ENCODE assay signal across 4 fruit fly cellular contexts in genomic region chr3R:12449617-12450242, dm6.
TF ChIP-seq lines count a peak whose summit lies in the region.

No protein-coding gene starts in this region.

- no peak for TF ChIP-seq CTCF in whole organism, embryonic (GFP tag; optimal IDR thresholded peaks at IDR 0.05; lab: Kevin White, UChicago)

TF ChIP-seq in whole organism, adult, 20 proteins besides CTCF, POLR2A, EP300 and RAD21:
- TF ChIP-seq CG5204 (GFP tag; optimal IDR thresholded peaks at IDR 0.05; lab: Kevin White, UChicago) (no peak), CG7045 (GFP tag; optimal IDR thresholded peaks at IDR 0.05; lab: Kevin White, UChicago) (peak; percentile 1)

TF ChIP-seq in whole organism, embryonic, 481 proteins besides CTCF, POLR2A, EP300 and RAD21 (continues in another document):
- TF ChIP-seq CG5180 (GFP tag; optimal IDR thresholded peaks at IDR 0.05; lab: Kevin White, UChicago) (no peak), bab2 (GFP tag; optimal IDR thresholded peaks at IDR 0.05; lab: Kevin White, UChicago) (no peak), nerfin-1 (tag; optimal IDR thresholded peaks at IDR 0.05; lab: Kevin White, UChicago) (peak; percentile 78), Sry-δ (GFP tag; optimal IDR thresholded peaks at IDR 0.05; lab: Kevin White, UChicago) (no peak), mirr (GFP tag; optimal IDR thresholded peaks at IDR 0.05; lab: Kevin White, UChicago) (peak; percentile 55), Hr51 (GFP tag; optimal IDR thresholded peaks at IDR 0.05; lab: Kevin White, UChicago) (no peak), CG7928 (GFP tag; optimal IDR thresholded peaks at IDR 0.05; lab: Kevin White, UChicago) (no peak), fd102C (GFP tag; optimal IDR thresholded peaks at IDR 0.05; lab: Kevin White, UChicago) (no peak), CG32767 (GFP tag; IDR thresholded peaks at IDR 0.05; lab: Robert Waterston, UW) (peak; percentile 46; the same call in 1 of the 2 replicates), grau (tag; optimal IDR thresholded peaks at IDR 0.05; lab: Kevin White, UChicago) (no peak), seq (GFP tag; IDR thresholded peaks at IDR 0.05; lab: Robert Waterston, UW) (peak; percentile 48), dpn (GFP tag; optimal IDR thresholded peaks at IDR 0.05; lab: Kevin White, UChicago) (no peak), Eip74EF (GFP tag; optimal IDR thresholded peaks at IDR 0.05; lab: Kevin White, UChicago) (no peak), sima (GFP tag; optimal IDR thresholded peaks at IDR 0.05; lab: Kevin White, UChicago) (no peak), CG33557 (GFP tag; optimal IDR thresholded peaks at IDR 0.05; lab: Kevin White, UChicago) (no peak), Bgb (GFP tag; IDR thresholded peaks at IDR 0.05; lab: Robert Waterston, UW; ENCODE audit: partially characterized antibody) (no peak), CG1832 (GFP tag; optimal IDR thresholded peaks at IDR 0.05; lab: Kevin White, UChicago) (peak; percentile 15), CG12071 (GFP tag; optimal IDR thresholded peaks at IDR 0.05; lab: Kevin White, UChicago) (peak; percentile 18), H2.0 (GFP tag; IDR thresholded peaks at IDR 0.05; lab: Robert Waterston, UW) (no peak), run (tag; optimal IDR thresholded peaks at IDR 0.05; lab: Kevin White, UChicago) (no peak), CG2889 (GFP tag; IDR thresholded peaks at IDR 0.05; lab: Robert Waterston, UW) (no peak), Med (GFP tag; lab: Kevin White, UChicago) (peak; percentile 75), CG6854 (GFP tag; optimal IDR thresholded peaks at IDR 0.05; lab: Kevin White, UChicago) (no peak), CG18262 (tag; optimal IDR thresholded peaks at IDR 0.05; lab: Kevin White, UChicago) (no peak), danr (GFP tag; IDR thresholded peaks at IDR 0.05; lab: Robert Waterston, UW) (no peak), chn (GFP tag; optimal IDR thresholded peaks at IDR 0.05; lab: Kevin White, UChicago) (peak; percentile 49), CG14441 (GFP tag; IDR thresholded peaks at IDR 0.05; lab: Robert Waterston, UW) (no peak), CG7745 (tag; optimal IDR thresholded peaks at IDR 0.05; lab: Kevin White, UChicago) (no peak), Lpt (GFP tag; optimal IDR thresholded peaks at IDR 0.05; lab: Kevin White, UChicago) (no peak), vfl (GFP tag; optimal IDR thresholded peaks at IDR 0.05; lab: Kevin White, UChicago) (no peak), fd96Cb (tag; optimal IDR thresholded peaks at IDR 0.05; lab: Kevin White, UChicago) (no peak)

TF ChIP-seq in whole organism, prepupa, 60 proteins besides CTCF, POLR2A, EP300 and RAD21:
- TF ChIP-seq CG6854 (GFP tag; optimal IDR thresholded peaks at IDR 0.05; lab: Kevin White, UChicago), result peak; percentile 2
- TF ChIP-seq Sox14 (GFP tag; optimal IDR thresholded peaks at IDR 0.05; lab: Kevin White, UChicago), result peak; percentile 21
- peak; percentile 20 for TF ChIP-seq CG10669 (GFP tag; optimal IDR thresholded peaks at IDR 0.05; lab: Kevin White, UChicago)
- peak; percentile 52 for TF ChIP-seq Eip78C (GFP tag; lab: Kevin White, UChicago)
- TF ChIP-seq Eip75B (GFP tag; optimal IDR thresholded peaks at IDR 0.05; lab: Kevin White, UChicago), result no peak
- TF ChIP-seq spab (GFP tag; optimal IDR thresholded peaks at IDR 0.05; lab: Kevin White, UChicago), result peak; percentile 1
- TF ChIP-seq svp (GFP tag; lab: Kevin White, UChicago), result peak; percentile 94
- no peak for TF ChIP-seq CG32006 (GFP tag; optimal IDR thresholded peaks at IDR 0.05; lab: Kevin White, UChicago)
- peak; percentile 6 for TF ChIP-seq CG9139 (GFP tag; optimal IDR thresholded peaks at IDR 0.05; lab: Kevin White, UChicago)
- no peak for TF ChIP-seq dac (GFP tag; optimal IDR thresholded peaks at IDR 0.05; lab: Kevin White, UChicago)
- peak in 1 of 2 experiments; percentile 44 for TF ChIP-seq ss (GFP tag; optimal IDR thresholded peaks at IDR 0.05; lab: Kevin White, UChicago)
- peak; percentile 8 for TF ChIP-seq net (GFP tag; optimal IDR thresholded peaks at IDR 0.05; lab: Kevin White, UChicago)
- TF ChIP-seq CG3919 (GFP tag; optimal IDR thresholded peaks at IDR 0.05; lab: Kevin White, UChicago), result peak; percentile 21

TF ChIP-seq in whole organism, pupa, 21 proteins besides CTCF, POLR2A, EP300 and RAD21:
- TF ChIP-seq CG17806 (tag; optimal IDR thresholded peaks at IDR 0.05; lab: Kevin White, UChicago) (no peak), CG10348 (GFP tag; IDR thresholded peaks at IDR 0.05; lab: Robert Waterston, UW) (no peak), CG14655 (GFP tag; optimal IDR thresholded peaks at IDR 0.05; lab: Kevin White, UChicago) (no peak), CG12605 (GFP tag; IDR thresholded peaks at IDR 0.05; lab: Robert Waterston, UW) (no peak), CG32121 (GFP tag; IDR thresholded peaks at IDR 0.05; lab: Robert Waterston, UW) (peak; percentile 43), CG13204 (GFP tag; optimal IDR thresholded peaks at IDR 0.05; lab: Kevin White, UChicago) (peak; percentile 52), CG8159 (tag; optimal IDR thresholded peaks at IDR 0.05; lab: Kevin White, UChicago) (peak; percentile 18), Ets98B (GFP tag; IDR thresholded peaks at IDR 0.05; lab: Robert Waterston, UW) (no peak), Pif1B (GFP tag; optimal IDR thresholded peaks at IDR 0.05; lab: Kevin White, UChicago) (no peak), CG4496 (GFP tag; IDR thresholded peaks at IDR 0.05; lab: Robert Waterston, UW) (no peak; the same call in 2 of the 3 replicates), Pif1A (GFP tag; optimal IDR thresholded peaks at IDR 0.05; lab: Kevin White, UChicago) (peak; percentile 5), EcR (GFP tag; optimal IDR thresholded peaks at IDR 0.05; lab: Kevin White, UChicago) (peak; percentile 34), gl (tag; optimal IDR thresholded peaks at IDR 0.05; lab: Kevin White, UChicago) (peak; percentile 51), rn (GFP tag; IDR thresholded peaks at IDR 0.05; lab: Robert Waterston, UW) (no peak), Snoo (tag; optimal IDR thresholded peaks at IDR 0.05; lab: Kevin White, UChicago) (no peak), D1 (tag; optimal IDR thresholded peaks at IDR 0.05; lab: Kevin White, UChicago) (no peak), CG34367 (tag; optimal IDR thresholded peaks at IDR 0.05; lab: Kevin White, UChicago) (no peak), CG9948 (tag; optimal IDR thresholded peaks at IDR 0.05; lab: Kevin White, UChicago) (peak; percentile 5), CG8301 (tag; optimal IDR thresholded peaks at IDR 0.05; lab: Kevin White, UChicago) (no peak), CG15710 (tag; optimal IDR thresholded peaks at IDR 0.05; lab: Kevin White, UChicago) (no peak), fd96Ca (GFP tag; IDR thresholded peaks at IDR 0.05; lab: Robert Waterston, UW) (peak; percentile 24; the same call in 1 of the 3 replicates)
